Fruit fly (Drosophila melanogaster) whole organism, embryonic: ENCODE data around the gene Scamp.

ENCODE experiments used
- BEAF-32 ChIP-seq: fragments of 200-800 bp; sonication (Bioruptor generic); optimal IDR thresholded peaks from 3 replicates; lab custom pipeline; 2017; ENCODE audit warnings: missing biosample characterization, missing genetic modification characterization, mild to moderate bottlenecking, moderate library complexity, missing genetic modification reagents
- CG11093 ChIP-seq: fragments of 200-800 bp; sonication (Bioruptor generic); IDR thresholded peaks from 3 replicates; pipeline ENCODE4 v1.3.6; 2022; ENCODE audit warnings: missing biosample characterization, missing genetic modification characterization
- CG12659 ChIP-seq: fragments of 200-800 bp; sonication (Bioruptor generic); optimal IDR thresholded peaks from 3 replicates; lab custom pipeline; 2017; ENCODE audit warnings: mild to moderate bottlenecking, missing biosample characterization, missing genetic modification reagents, missing genetic modification characterization
- CG16779 ChIP-seq: fragments of 200-800 bp; sonication (Bioruptor generic); IDR thresholded peaks from 2 replicates; pipeline ENCODE4 v1.3.6; 2022; ENCODE audit warnings: missing biosample characterization, missing genetic modification characterization
- CG17568 ChIP-seq: fragments of 200-800 bp; sonication (Bioruptor generic); optimal IDR thresholded peaks from 2 replicates; lab custom pipeline; 2018; ENCODE audit warnings: missing biosample characterization, mild to moderate bottlenecking, missing genetic modification characterization, moderate library complexity
- CG18262 ChIP-seq: fragments of 200-800 bp; optimal IDR thresholded peaks from 3 replicates; lab custom pipeline; 2019; ENCODE audit warnings: missing biosample characterization, mild to moderate bottlenecking, missing genetic modification characterization, moderate library complexity
- CG30403 ChIP-seq: fragments of 200-800 bp; sonication (Bioruptor generic); optimal IDR thresholded peaks from 3 replicates; lab custom pipeline; 2016; ENCODE audit warnings: missing biosample characterization, missing genetic modification characterization
- CG34376 ChIP-seq: fragments of 200-800 bp; sonication (Bioruptor generic); optimal IDR thresholded peaks from 2 replicates; lab custom pipeline; 2018; ENCODE audit warnings: missing biosample characterization, mild to moderate bottlenecking, missing genetic modification characterization
- CG4820 ChIP-seq: fragments of 200-800 bp; sonication (Bioruptor generic); optimal IDR thresholded peaks from 3 replicates; lab custom pipeline; 2016; ENCODE audit warnings: missing biosample characterization, missing genetic modification characterization
- CG7271 ChIP-seq: fragments of 200-800 bp; sonication (Bioruptor generic); optimal IDR thresholded peaks from 2 replicates; lab custom pipeline; 2018; ENCODE audit warnings: missing biosample characterization, mild to moderate bottlenecking, missing genetic modification characterization, moderate library complexity
- CG8944 ChIP-seq: fragments of 200-800 bp; sonication (Bioruptor generic); optimal IDR thresholded peaks from 3 replicates; lab custom pipeline; 2016; ENCODE audit warnings: missing biosample characterization, missing genetic modification characterization
- CG9817 ChIP-seq: fragments of 200-800 bp; sonication (Bioruptor generic); optimal IDR thresholded peaks from 2 replicates; lab custom pipeline; 2018; ENCODE audit warnings: missing biosample characterization, mild to moderate bottlenecking, missing genetic modification characterization, moderate library complexity
- E2f1 ChIP-seq: fragments of 200-800 bp; sonication (Bioruptor generic); IDR thresholded peaks from 2 replicates; pipeline ENCODE4 v1.3.6; 2022; ENCODE audit warnings: missing biosample characterization, missing genetic modification characterization
- Ets65A ChIP-seq: fragments of 200-800 bp; sonication (Bioruptor generic); peaks from one replicate; lab custom pipeline; 2016; ENCODE audit warnings: missing biosample characterization, missing genetic modification characterization
- HHEX ChIP-seq: fragments of 200-800 bp; sonication (Bioruptor generic); optimal IDR thresholded peaks from 3 replicates; lab custom pipeline; 2017; ENCODE audit warnings: missing biosample characterization, mild to moderate bottlenecking, missing genetic modification characterization, missing genetic modification reagents
- HmgD ChIP-seq: fragments of 200-800 bp; sonication (Bioruptor generic); optimal IDR thresholded peaks from 3 replicates; lab custom pipeline; 2016; ENCODE audit warnings: missing biosample characterization, missing genetic modification characterization
- Hmx ChIP-seq: fragments of 200-800 bp; sonication (Bioruptor generic); optimal IDR thresholded peaks from 2 replicates; lab custom pipeline; 2016; ENCODE audit warnings: missing biosample characterization, missing genetic modification characterization
- Jarid2 ChIP-seq: fragments of 200-800 bp; sonication (Bioruptor generic); optimal IDR thresholded peaks from 3 replicates; lab custom pipeline; 2017; ENCODE audit warnings: mild to moderate bottlenecking, missing biosample characterization, missing genetic modification reagents, missing genetic modification characterization
- MESR4 ChIP-seq: fragments of 200-800 bp; sonication (Bioruptor generic); optimal IDR thresholded peaks from 2 replicates; lab custom pipeline; 2018; ENCODE audit warnings: missing biosample characterization, mild to moderate bottlenecking, missing genetic modification characterization, moderate library complexity
- Med ChIP-seq: fragments of 200-800 bp; sonication (Bioruptor generic); peaks from one replicate; lab custom pipeline; 2016; ENCODE audit warnings: missing biosample characterization, missing genetic modification characterization, mild to moderate bottlenecking, inconsistent platforms, moderate library complexity
- Oli ChIP-seq: fragments of 200-800 bp; sonication (Bioruptor generic); optimal IDR thresholded peaks from 2 replicates; lab custom pipeline; 2018; ENCODE audit warnings: missing biosample characterization, mild to moderate bottlenecking, missing genetic modification characterization, moderate library complexity
- Sin3A ChIP-seq: fragments of >200 bp; optimal IDR thresholded peaks from 2 replicates; lab custom pipeline; 2018
- Sry-δ ChIP-seq: fragments of 200-800 bp; sonication (Bioruptor generic); optimal IDR thresholded peaks from 2 replicates; lab custom pipeline; 2016; ENCODE audit warnings: missing biosample characterization, missing genetic modification characterization
- TFAM ChIP-seq: fragments of 200-800 bp; sonication (Bioruptor generic); optimal IDR thresholded peaks from 2 replicates; lab custom pipeline; 2017; ENCODE audit warnings: missing biosample characterization, missing genetic modification characterization, inconsistent platforms
- az2 ChIP-seq: fragments of 200-800 bp; sonication (Bioruptor generic); optimal IDR thresholded peaks from 3 replicates; lab custom pipeline; 2016; ENCODE audit warnings: missing biosample characterization, missing genetic modification characterization
- bbx ChIP-seq: fragments of 200-800 bp; sonication (Bioruptor generic); IDR thresholded peaks from 2 replicates; pipeline ENCODE4 v1.3.6; 2022; ENCODE audit warnings: missing biosample characterization, missing genetic modification characterization; ENCODE audit not compliant: partially characterized antibody
- crc ChIP-seq: fragments of 200-800 bp; sonication (Bioruptor generic); optimal IDR thresholded peaks from 2 replicates; lab custom pipeline; 2016; ENCODE audit warnings: missing biosample characterization, missing genetic modification characterization
- crp ChIP-seq, 2 experiments: fragments of 200-800 bp; sonication (Bioruptor generic); optimal IDR thresholded peaks; 2 replicates in 1 of 2; 3 replicates in 1 of 2; lab custom pipeline; 2017; ENCODE audit warnings: missing biosample characterization in 2 of 2, missing genetic modification characterization in 2 of 2, mild to moderate bottlenecking in 1 of 2, moderate library complexity in 1 of 2
- disco-r ChIP-seq: fragments of 200-800 bp; sonication (Bioruptor generic); optimal IDR thresholded peaks from 2 replicates; lab custom pipeline; 2016; ENCODE audit warnings: missing biosample characterization, missing genetic modification characterization
- emc ChIP-seq: fragments of 200-800 bp; sonication (Bioruptor generic); optimal IDR thresholded peaks from 2 replicates; lab custom pipeline; 2016; ENCODE audit warnings: missing biosample characterization, missing genetic modification characterization
- grau ChIP-seq: fragments of 200-800 bp; optimal IDR thresholded peaks from 3 replicates; lab custom pipeline; 2019; ENCODE audit warnings: missing biosample characterization, mild to moderate bottlenecking, missing genetic modification characterization, moderate library complexity
- h ChIP-seq: fragments of >200 bp; optimal IDR thresholded peaks from 2 replicates; lab custom pipeline; 2017
- jigr1 ChIP-seq: fragments of 200-800 bp; sonication (Bioruptor generic); IDR thresholded peaks from 3 replicates; pipeline ENCODE4 v1.3.6; 2022; ENCODE audit warnings: missing biosample characterization, missing genetic modification characterization
- lov ChIP-seq, 2 experiments: fragments of 200-800 bp in 1 of 2; fragments of >200 bp in 1 of 2; sonication (Bioruptor generic) in 1 of 2; IDR thresholded peaks in 1 of 2; optimal IDR thresholded peaks in 1 of 2; 2 replicates in 1 of 2; 3 replicates in 1 of 2; pipeline versions ENCODE4 v1.3.6 to Lab custom; 2017 to 2022; ENCODE audit warnings: missing biosample characterization in 1 of 2, missing genetic modification characterization in 1 of 2
- nau ChIP-seq: fragments of 200-800 bp; sonication (Bioruptor generic); optimal IDR thresholded peaks from 3 replicates; lab custom pipeline; 2017; ENCODE audit warnings: missing biosample characterization, mild to moderate bottlenecking, missing genetic modification characterization, missing genetic modification reagents
- nmo ChIP-seq: fragments of 200-800 bp; sonication (Bioruptor generic); optimal IDR thresholded peaks from 2 replicates; lab custom pipeline; 2018; ENCODE audit warnings: missing biosample characterization, mild to moderate bottlenecking, missing genetic modification characterization, moderate library complexity
- odd ChIP-seq: fragments of 200-800 bp; sonication (Bioruptor generic); optimal IDR thresholded peaks from 2 replicates; lab custom pipeline; 2017; ENCODE audit warnings: missing biosample characterization, mild to moderate bottlenecking, missing genetic modification characterization
- onecut ChIP-seq: fragments of 200-800 bp; sonication (Bioruptor generic); IDR thresholded peaks from 2 replicates; pipeline ENCODE4 v1.3.6; 2022; ENCODE audit warnings: missing biosample characterization, missing genetic modification characterization
- org-1 ChIP-seq: fragments of 200-800 bp; sonication (Bioruptor generic); optimal IDR thresholded peaks from 2 replicates; lab custom pipeline; 2017; ENCODE audit warnings: missing biosample characterization, missing genetic modification characterization
- p53 ChIP-seq: fragments of 200-800 bp; sonication (Bioruptor generic); optimal IDR thresholded peaks from 2 replicates; lab custom pipeline; 2016; ENCODE audit warnings: missing biosample characterization, missing genetic modification characterization
- pzg ChIP-seq: fragments of 200-800 bp; sonication (Bioruptor generic); optimal IDR thresholded peaks from 3 replicates; lab custom pipeline; 2018; ENCODE audit warnings: missing biosample characterization, mild to moderate bottlenecking, missing genetic modification characterization, moderate library complexity
- row ChIP-seq: fragments of 200-800 bp; sonication (Bioruptor generic); IDR thresholded peaks from 3 replicates; pipeline ENCODE4 v1.3.6; 2022; ENCODE audit warnings: missing biosample characterization, missing genetic modification characterization
- schlank ChIP-seq: fragments of 200-800 bp; sonication (Bioruptor generic); optimal IDR thresholded peaks from 2 replicates; lab custom pipeline; 2018; ENCODE audit warnings: missing biosample characterization, mild to moderate bottlenecking, missing genetic modification characterization
- shn ChIP-seq: fragments of 200-800 bp; sonication (Bioruptor generic); optimal IDR thresholded peaks from 3 replicates; lab custom pipeline; 2016; ENCODE audit warnings: missing biosample characterization, missing genetic modification characterization
- sisA ChIP-seq: fragments of 200-800 bp; sonication (Bioruptor generic); IDR thresholded peaks from 2 replicates; pipeline ENCODE4 v1.3.6; 2022; ENCODE audit warnings: missing biosample characterization, missing genetic modification characterization
- slbo ChIP-seq: fragments of 200-800 bp; sonication (Bioruptor generic); IDR thresholded peaks from 2 replicates; pipeline ENCODE4 v1.3.6; 2022; ENCODE audit warnings: missing biosample characterization, missing genetic modification characterization
- sna ChIP-seq: fragments of 200-800 bp; sonication (Bioruptor generic); IDR thresholded peaks from 2 replicates; pipeline ENCODE4 v1.3.6; 2022; ENCODE audit warnings: missing biosample characterization, missing genetic modification characterization; ENCODE audit not compliant: partially characterized antibody
- stc ChIP-seq: fragments of 200-800 bp; sonication (Bioruptor generic); IDR thresholded peaks from 2 replicates; pipeline ENCODE4 v1.3.6; 2022; ENCODE audit warnings: missing biosample characterization, missing genetic modification characterization
- tin ChIP-seq: fragments of 200-800 bp; sonication (Bioruptor generic); optimal IDR thresholded peaks from 3 replicates; lab custom pipeline; 2016; ENCODE audit warnings: missing biosample characterization, missing genetic modification characterization
- tll ChIP-seq, 2 experiments: fragments of 200-800 bp in 1 of 2; fragments of >200 bp in 1 of 2; sonication (Bioruptor generic) in 1 of 2; optimal IDR thresholded peaks; 2 replicates each; lab custom pipeline; 2017 to 2019; ENCODE audit warnings: missing biosample characterization in 2 of 2, missing genetic modification characterization in 2 of 2, mild to moderate bottlenecking in 1 of 2, moderate library complexity in 1 of 2
- toy ChIP-seq: fragments of 200-800 bp; sonication (Bioruptor generic); IDR thresholded peaks from 2 replicates; pipeline ENCODE4 v1.3.6; 2022; ENCODE audit warnings: missing biosample characterization, missing genetic modification characterization
- usp ChIP-seq: fragments of >200 bp; optimal IDR thresholded peaks from 2 replicates; lab custom pipeline; 2017; ENCODE audit warnings: missing biosample characterization, missing genetic modification characterization

The Scamp gene

dm6 chrX:15482236-15482660, 32.6 kb upstream of the Scamp start, which contains the start of gene CG6340:
Gene CG6340, plus strand, starts transcription at chrX:15482374.
- TF ChIP-seq h: no peak
- peak; percentile 10 for TF ChIP-seq Sin3A (lab: Kevin White, UChicago)
- TF ChIP-seq stc (GFP tag; lab: Robert Waterston, UW): no peak
- TF ChIP-seq BEAF-32: peak; percentile 84
- no peak for TF ChIP-seq CG16779 (GFP tag; lab: Robert Waterston, UW)
- no peak for TF ChIP-seq lov (optimal IDR thresholded peaks at IDR 0.05; lab: Kevin White, UChicago)
- no peak for TF ChIP-seq lov (GFP tag; IDR thresholded peaks at IDR 0.05; lab: Robert Waterston, UW)
- TF ChIP-seq MESR4 (GFP tag; lab: Kevin White, UChicago): peak; percentile 80
- TF ChIP-seq nmo (GFP tag; lab: Kevin White, UChicago): peak; percentile 21
- peak; percentile 68 for TF ChIP-seq pzg (GFP tag; lab: Kevin White, UChicago)
- no peak for TF ChIP-seq nau (GFP tag; lab: Kevin White, UChicago)
- no peak for TF ChIP-seq sisA (GFP tag; lab: Robert Waterston, UW)
- no peak for TF ChIP-seq Ets65A (GFP tag; lab: Kevin White, UChicago)
- peak; percentile 95 for TF ChIP-seq Sry-δ (GFP tag; lab: Kevin White, UChicago)
- TF ChIP-seq sna (GFP tag; lab: Robert Waterston, UW): peak; percentile 55
- TF ChIP-seq jigr1 (GFP tag; lab: Robert Waterston, UW): no peak
- peak; percentile 33; the same call in 1 of the 2 replicates for TF ChIP-seq onecut
- TF ChIP-seq disco-r (GFP tag; lab: Kevin White, UChicago): no peak
- no peak for TF ChIP-seq emc (GFP tag; lab: Kevin White, UChicago)
- TF ChIP-seq CG4820 (GFP tag; lab: Kevin White, UChicago): no peak
- TF ChIP-seq Hmx (GFP tag; lab: Kevin White, UChicago): no peak
- TF ChIP-seq CG30403: no peak
- TF ChIP-seq az2 (GFP tag; lab: Kevin White, UChicago): no peak
- TF ChIP-seq CG8944: no peak
- TF ChIP-seq TFAM: no peak
- TF ChIP-seq tll (GFP tag; optimal IDR thresholded peaks at IDR 0.05; lab: Kevin White, UChicago): no peak
- TF ChIP-seq org-1 (GFP tag; lab: Kevin White, UChicago): no peak
- no peak for TF ChIP-seq odd (GFP tag; lab: Kevin White, UChicago)
- TF ChIP-seq CG9817 (tag; lab: Kevin White, UChicago): no peak
- no peak for TF ChIP-seq Jarid2 (GFP tag; lab: Kevin White, UChicago)
- TF ChIP-seq row (GFP tag; lab: Robert Waterston, UW): 0 out of 3 replicates have a peak, but pooled peaks have one; percentile 13
- TF ChIP-seq bbx (GFP tag; lab: Robert Waterston, UW): peak; percentile 83
- no peak for TF ChIP-seq CG18262
- no peak for TF ChIP-seq CG7271
- no peak for TF ChIP-seq slbo
- no peak for TF ChIP-seq p53
- TF ChIP-seq CG11093 (GFP tag; lab: Robert Waterston, UW): no peak
- TF ChIP-seq schlank: no peak
- no peak for TF ChIP-seq E2f1 (GFP tag; lab: Robert Waterston, UW)
- no peak for TF ChIP-seq HHEX (GFP tag; lab: Kevin White, UChicago)
- no peak for TF ChIP-seq CG34376 (GFP tag; lab: Kevin White, UChicago)
- TF ChIP-seq tin: no peak
- no peak for TF ChIP-seq grau (tag; lab: Kevin White, UChicago)
- no peak for TF ChIP-seq shn
- TF ChIP-seq Med: peak; percentile 50
- TF ChIP-seq crp (GFP tag; optimal IDR thresholded peaks at IDR 0.05; lab: Kevin White, UChicago): peak in 1 of 2 experiments; percentile 8
- no peak for TF ChIP-seq usp (GFP tag; lab: Kevin White, UChicago)
- no peak for TF ChIP-seq Oli (tag; lab: Kevin White, UChicago)
- TF ChIP-seq CG17568 (GFP tag; lab: Kevin White, UChicago): no peak
- TF ChIP-seq CG12659 (GFP tag; lab: Kevin White, UChicago): peak; percentile 52
- peak; percentile 13 for TF ChIP-seq HmgD (GFP tag; lab: Kevin White, UChicago)
- TF ChIP-seq toy (GFP tag; lab: Robert Waterston, UW): no peak
- TF ChIP-seq crc (GFP tag; lab: Kevin White, UChicago): no peak
